Fruit fly (Drosophila melanogaster) whole organism, wandering third instar larva: ENCODE data around the gene CG18404.

ENCODE experiments used
- Abd-B ChIP-seq: fragments of >200 bp; optimal IDR thresholded peaks from 2 replicates; lab custom pipeline; 2017; ENCODE audit warnings: missing biosample characterization, missing genetic modification characterization
- HLH106 ChIP-seq: fragments of 200-800 bp; optimal IDR thresholded peaks from 3 replicates; lab custom pipeline; 2019; ENCODE audit warnings: missing biosample characterization, mild to moderate bottlenecking, missing genetic modification characterization, moderate library complexity
- OdsH ChIP-seq: fragments of 200-800 bp; sonication (Bioruptor generic); optimal IDR thresholded peaks from 2 replicates; lab custom pipeline; 2016; ENCODE audit warnings: missing biosample characterization, mild to moderate bottlenecking, missing genetic modification characterization
- Vsx2 ChIP-seq: fragments of 200-300, 225-300 bp; sonication (Bioruptor generic); optimal IDR thresholded peaks from 2 replicates; lab custom pipeline; 2018; ENCODE audit warnings: missing biosample characterization, missing genetic modification characterization; ENCODE audit not compliant: partially characterized antibody
- dl ChIP-seq, 2 experiments: fragments of 175-275, 200-275 bp in 1 of 2; fragments of 200-275 bp in 1 of 2; sonication (Bioruptor generic); optimal IDR thresholded peaks; lab custom pipeline; 2018; ENCODE audit warnings: mild to moderate bottlenecking in 2 of 2, missing biosample characterization in 2 of 2, missing genetic modification characterization in 2 of 2, moderate library complexity in 2 of 2; ENCODE audit not compliant: partially characterized antibody in 2 of 2, insufficient read depth in 1 of 2
- foxo ChIP-seq, 2 experiments: fragments of 200-800 bp; sonication (Bioruptor generic); optimal IDR thresholded peaks; 2 replicates in 1 of 2; 3 replicates in 1 of 2; lab custom pipeline; 2016 to 2017; ENCODE audit warnings: missing biosample characterization in 2 of 2, missing genetic modification characterization in 2 of 2
- pan ChIP-seq: fragments of >200 bp; optimal IDR thresholded peaks from 2 replicates; lab custom pipeline; 2017
- rgr ChIP-seq: fragments of 200-800 bp; sonication (Bioruptor generic); optimal IDR thresholded peaks from 3 replicates; lab custom pipeline; 2016; ENCODE audit warnings: missing biosample characterization, mild to moderate bottlenecking, missing genetic modification characterization
- tai ChIP-seq: sonication (Bioruptor generic); optimal IDR thresholded peaks from 2 replicates; lab custom pipeline; 2016; ENCODE audit warnings: missing biosample characterization, missing genetic modification characterization
- usp ChIP-seq: fragments of >200 bp; optimal IDR thresholded peaks from 2 replicates; lab custom pipeline; 2017; ENCODE audit warnings: missing biosample characterization, missing genetic modification characterization

dm6 chr3R:30258991-30259351 is 6.0 kb downstream of the CG18404 start:
- TF ChIP-seq usp (no peak), dl (GFP tag; optimal IDR thresholded peaks at IDR 0.05; lab: Kevin White, UChicago; ENCODE audit: insufficient read depth in 1 of 2, partially characterized antibody in 2 of 2) (no peak), OdsH (peak; percentile 92), rgr (GFP tag; lab: Kevin White, UChicago) (peak; percentile 90), Vsx2 (GFP tag; lab: Kevin White, UChicago) (no peak), pan (lab: Kevin White, UChicago) (no peak), HLH106 (tag; lab: Kevin White, UChicago) (peak; percentile 89), tai (GFP tag; lab: Kevin White, UChicago) (peak; percentile 70), foxo (GFP tag; optimal IDR thresholded peaks at IDR 0.05; lab: Kevin White, UChicago) (peak; percentile 84 to 92), Abd-B (GFP tag; lab: Kevin White, UChicago) (no peak)
